Worm (Caenorhabditis elegans): ENCODE data around the gene ins-9.

DNA sequence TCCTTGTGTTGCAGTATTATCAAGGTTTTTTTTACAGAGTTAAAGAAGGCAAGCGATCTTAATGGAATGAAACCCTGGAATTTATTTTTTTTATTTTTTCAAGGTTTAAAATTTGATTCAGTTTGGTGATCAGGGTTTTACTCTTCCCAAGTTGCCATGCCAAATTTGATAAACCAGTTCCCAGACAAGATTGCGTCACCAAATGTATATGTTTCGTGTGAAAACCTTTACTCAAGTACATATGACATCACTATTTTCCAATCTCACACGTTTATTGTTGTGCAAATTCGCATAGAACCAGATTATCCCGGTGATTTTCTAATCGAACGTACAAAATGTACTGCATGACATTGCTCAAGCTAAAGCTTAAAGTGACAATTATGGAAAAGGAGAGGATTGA lies 12.2 kb upstream of the ins-9 start:
- TF ChIP-seq dao-5 (tag; optimal IDR thresholded peaks at IDR 0.05) (no peak), him-1 (tag; optimal IDR thresholded peaks at IDR 0.05) (no peak), W03F9.2 (tag; optimal IDR thresholded peaks at IDR 0.05) (no peak)

Data from whole organism, L4/young adult.